Worm (Caenorhabditis elegans) whole organism, L2 larva: ENCODE measurements around the gene F09E5.16.

Experiments
- C34F6.9 ChIP-seq: fragments of 150-350 bp; optimal IDR thresholded peaks from 2 replicates; lab custom pipeline; 2014; ENCODE audit warnings: missing biosample characterization, missing genetic modification characterization
- F13H6.1 ChIP-seq: sonication (generic microtip); optimal IDR thresholded peaks from 2 replicates; lab custom pipeline; 2016; ENCODE audit warnings: missing genetic modification characterization, missing compliant biosample characterization
- R02D3.7 ChIP-seq: fragments of 150-350 bp; optimal IDR thresholded peaks from 2 replicates; lab custom pipeline; 2014; ENCODE audit warnings: missing biosample characterization, missing genetic modification characterization
- Y55F3AM.14 ChIP-seq: fragments of 200-800 bp; sonication (Bioruptor generic); optimal IDR thresholded peaks from 2 replicates; lab custom pipeline; 2018; ENCODE audit warnings: mild to moderate bottlenecking, missing genetic modification characterization, missing compliant biosample characterization
- ZK546.5 ChIP-seq: sonication (generic microtip); optimal IDR thresholded peaks from 2 replicates; lab custom pipeline; 2017; ENCODE audit warnings: missing biosample characterization, missing genetic modification characterization
- alr-1 ChIP-seq: fragments of 150-350 bp; optimal IDR thresholded peaks from 2 replicates; lab custom pipeline; 2014; ENCODE audit warnings: missing biosample characterization, missing genetic modification characterization
- aly-2 ChIP-seq: fragments of 150-350 bp; optimal IDR thresholded peaks from 2 replicates; lab custom pipeline; 2014; ENCODE audit warnings: missing biosample characterization, missing genetic modification characterization
- ama-1 ChIP-seq: fragments of 150-350 bp; optimal IDR thresholded peaks from 2 replicates; lab custom pipeline; 2018; ENCODE audit warnings: inconsistent platforms
- blmp-1 ChIP-seq: sonication (generic microtip); optimal IDR thresholded peaks from 2 replicates; lab custom pipeline; 2017; ENCODE audit warnings: missing genetic modification characterization, mild to moderate bottlenecking, missing compliant biosample characterization, antibody characterized with exemption, moderate library complexity; ENCODE audit not compliant: insufficient read depth
- ceh-16 ChIP-seq: fragments of 150-350 bp; optimal IDR thresholded peaks from 2 replicates; lab custom pipeline; 2014; ENCODE audit warnings: missing biosample characterization, missing genetic modification characterization
- ceh-82 ChIP-seq: fragments of 150-350 bp; optimal IDR thresholded peaks from 2 replicates; lab custom pipeline; 2014; ENCODE audit warnings: missing biosample characterization, missing genetic modification characterization
- crh-2 ChIP-seq: sonication (generic microtip); optimal IDR thresholded peaks from 2 replicates; lab custom pipeline; 2017; ENCODE audit warnings: missing biosample characterization, missing genetic modification characterization
- egl-27 ChIP-seq: sonication (generic microtip); optimal IDR thresholded peaks from 3 replicates; lab custom pipeline; 2017; ENCODE audit warnings: missing biosample characterization, missing genetic modification reagents, missing genetic modification characterization
- elt-1 ChIP-seq: fragments of 150-350 bp; optimal IDR thresholded peaks from 2 replicates; lab custom pipeline; 2014; ENCODE audit warnings: missing biosample characterization, missing genetic modification characterization
- elt-3 ChIP-seq: sonication (generic microtip); optimal IDR thresholded peaks from 2 replicates; lab custom pipeline; 2017; ENCODE audit warnings: missing biosample characterization, missing genetic modification characterization
- fos-1 ChIP-seq: fragments of 150-350 bp; optimal IDR thresholded peaks from 2 replicates; lab custom pipeline; 2014; ENCODE audit warnings: missing biosample characterization, missing genetic modification characterization
- gmeb-1 ChIP-seq: fragments of 150-350 bp; optimal IDR thresholded peaks from 2 replicates; lab custom pipeline; 2014; ENCODE audit warnings: missing biosample characterization, missing genetic modification characterization
- lin-11 ChIP-seq: fragments of 150-350 bp; sonication (generic microtip); optimal IDR thresholded peaks from 2 replicates; lab custom pipeline; 2014; ENCODE audit warnings: missing biosample characterization, missing genetic modification characterization, inconsistent platforms, mixed read lengths
- lin-13 ChIP-seq: fragments of 150-350 bp; optimal IDR thresholded peaks from 2 replicates; lab custom pipeline; 2014; ENCODE audit warnings: missing biosample characterization, missing genetic modification reagents, missing genetic modification characterization
- lin-39 ChIP-seq: fragments of 150-350 bp; optimal IDR thresholded peaks from 2 replicates; lab custom pipeline; 2014; ENCODE audit warnings: missing biosample characterization, missing genetic modification reagents, missing genetic modification characterization
- lsy-2 ChIP-seq, 2 experiments: fragments of 150-350 bp in 1 of 2; sonication (generic microtip) in 1 of 2; optimal IDR thresholded peaks; 2 replicates each; lab custom pipeline; 2014 to 2017; ENCODE audit warnings: missing biosample characterization in 2 of 2, missing genetic modification characterization in 2 of 2
- mab-5 ChIP-seq: fragments of 150-350 bp; optimal IDR thresholded peaks from 2 replicates; lab custom pipeline; 2014; ENCODE audit warnings: missing biosample characterization, missing genetic modification characterization
- mbf-1 ChIP-seq: sonication (generic microtip); optimal IDR thresholded peaks from 2 replicates; lab custom pipeline; 2017; ENCODE audit warnings: missing biosample characterization, missing genetic modification characterization
- mdl-1 ChIP-seq, 2 experiments: fragments of 150-350 bp in 1 of 2; sonication (generic microtip) in 1 of 2; optimal IDR thresholded peaks; 2 replicates each; lab custom pipeline; 2017; ENCODE audit warnings: missing biosample characterization in 2 of 2, missing genetic modification characterization in 2 of 2
- nhr-10 ChIP-seq: sonication (generic microtip); optimal IDR thresholded peaks from 2 replicates; lab custom pipeline; 2017; ENCODE audit warnings: missing biosample characterization, missing genetic modification characterization
- nhr-11 ChIP-seq: fragments of 150-350 bp; optimal IDR thresholded peaks from 2 replicates; lab custom pipeline; 2014; ENCODE audit warnings: missing biosample characterization, missing genetic modification characterization
- nhr-12 ChIP-seq: fragments of 150-350 bp; optimal IDR thresholded peaks from 2 replicates; lab custom pipeline; 2014; ENCODE audit warnings: missing biosample characterization, missing genetic modification characterization
- nhr-129 ChIP-seq: fragments of 150-350 bp; optimal IDR thresholded peaks from 2 replicates; lab custom pipeline; 2014; ENCODE audit warnings: missing biosample characterization, missing genetic modification characterization
- nhr-21 ChIP-seq: fragments of 150-350 bp; optimal IDR thresholded peaks from 2 replicates; lab custom pipeline; 2014; ENCODE audit warnings: missing biosample characterization, missing genetic modification characterization
- nhr-23 ChIP-seq: fragments of 150-350 bp; optimal IDR thresholded peaks from 2 replicates; lab custom pipeline; 2014; ENCODE audit warnings: missing biosample characterization, missing genetic modification reagents, missing genetic modification characterization
- nhr-237 ChIP-seq: fragments of 150-350 bp; optimal IDR thresholded peaks from 2 replicates; lab custom pipeline; 2014; ENCODE audit warnings: missing biosample characterization, missing genetic modification characterization
- nhr-25 ChIP-seq: fragments of 150-350 bp; sonication (generic microtip); optimal IDR thresholded peaks from 3 replicates; lab custom pipeline; 2014; ENCODE audit warnings: missing biosample characterization, missing genetic modification characterization
- nhr-6 ChIP-seq: fragments of 150-350 bp; optimal IDR thresholded peaks from 2 replicates; lab custom pipeline; 2014; ENCODE audit warnings: missing biosample characterization, missing genetic modification characterization
- peb-1 ChIP-seq: fragments of 150-350 bp; optimal IDR thresholded peaks from 2 replicates; lab custom pipeline; 2014; ENCODE audit warnings: missing biosample characterization, missing genetic modification characterization
- sem-4 ChIP-seq: fragments of 150-350 bp; optimal IDR thresholded peaks from 2 replicates; lab custom pipeline; 2014; ENCODE audit warnings: missing biosample characterization, missing genetic modification reagents, missing genetic modification characterization
- skn-1 ChIP-seq: sonication (generic microtip); optimal IDR thresholded peaks from 2 replicates; lab custom pipeline; 2017; ENCODE audit warnings: missing biosample characterization, missing genetic modification characterization
- sma-3 ChIP-seq: sonication (generic microtip); optimal IDR thresholded peaks from 2 replicates; lab custom pipeline; 2016; ENCODE audit warnings: missing genetic modification reagents, missing genetic modification characterization, missing compliant biosample characterization
- sma-9 ChIP-seq, 2 experiments: fragments of 150-350 bp in 1 of 2; sonication (generic microtip) in 1 of 2; optimal IDR thresholded peaks; 2 replicates each; lab custom pipeline; 2014 to 2016; ENCODE audit warnings: missing genetic modification characterization in 2 of 2, mild to moderate bottlenecking in 1 of 2, missing biosample characterization in 1 of 2, missing compliant biosample characterization in 1 of 2, missing genetic modification reagents in 1 of 2, moderate library complexity in 1 of 2
- snpc-4 ChIP-seq: fragments of 150-350 bp; optimal IDR thresholded peaks from 2 replicates; lab custom pipeline; 2014; ENCODE audit warnings: missing biosample characterization, missing genetic modification characterization
- unc-55 ChIP-seq: fragments of 150-350 bp; sonication (generic microtip); optimal IDR thresholded peaks from 3 replicates; lab custom pipeline; 2014; ENCODE audit warnings: missing biosample characterization, missing genetic modification reagents, missing genetic modification characterization
- unc-62 ChIP-seq: fragments of 150-350 bp; optimal IDR thresholded peaks from 2 replicates; lab custom pipeline; 2014; ENCODE audit warnings: missing biosample characterization, missing genetic modification reagents, missing genetic modification characterization
- zag-1 ChIP-seq: fragments of 150-350 bp; optimal IDR thresholded peaks from 2 replicates; lab custom pipeline; 2014; ENCODE audit warnings: missing biosample characterization, missing genetic modification characterization
- ztf-1 ChIP-seq: fragments of 200-800 bp; sonication (Bioruptor generic); conservative IDR thresholded peaks from 2 replicates; pipeline ENCODE4 v1.3.6; 2022; ENCODE audit warnings: missing genetic modification characterization, missing compliant biosample characterization
- ztf-11 ChIP-seq: sonication (generic microtip); optimal IDR thresholded peaks from 2 replicates; lab custom pipeline; 2017; ENCODE audit warnings: missing biosample characterization, missing genetic modification characterization
- ztf-4 ChIP-seq: fragments of 150-350 bp; optimal IDR thresholded peaks from 2 replicates; lab custom pipeline; 2014; ENCODE audit warnings: missing biosample characterization, missing genetic modification characterization

F09E5.16 gene

ce11 chrII:5336660-5337494 lies 28.7 kb downstream of the F09E5.16 start (continued):
- no peak for TF ChIP-seq nhr-23

DNA sequence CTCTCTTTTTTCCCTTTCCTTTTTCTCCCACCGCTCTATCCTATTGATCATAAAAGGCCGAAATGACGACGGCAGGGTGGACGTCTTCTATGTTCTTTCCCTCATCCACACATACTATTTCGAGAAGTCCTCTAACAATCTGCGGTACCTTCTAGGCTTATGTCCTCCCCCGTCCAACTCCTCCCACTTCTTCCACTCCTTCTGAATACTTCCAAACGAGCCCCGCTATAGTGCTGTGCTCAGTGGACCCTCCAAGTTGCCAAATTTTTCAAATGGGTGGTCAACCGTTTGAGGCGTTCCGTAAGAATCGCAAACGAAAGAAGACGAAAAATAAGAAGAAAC lies 29.5 kb downstream of the F09E5.16 start:
- TF ChIP-seq C34F6.9 (tag; lab: Kevin White, UChicago) = peak; percentile 78
- peak; percentile 49 for TF ChIP-seq sem-4
- peak; percentile 16 for TF ChIP-seq ama-1
- TF ChIP-seq egl-27 (tag; lab: Kevin White, UChicago) = no peak
- no peak for TF ChIP-seq R02D3.7 (tag; lab: Kevin White, UChicago)
- peak; percentile 79 for TF ChIP-seq nhr-129
- TF ChIP-seq Y55F3AM.14 (GFP tag; lab: Kevin White, UChicago) = peak; percentile 19
- TF ChIP-seq lin-11 = peak; percentile 77
- peak; percentile 61 for TF ChIP-seq zag-1 (tag; lab: Kevin White, UChicago)
- no peak for TF ChIP-seq mbf-1 (tag; lab: Kevin White, UChicago)
- TF ChIP-seq nhr-6 (tag; lab: Kevin White, UChicago) = peak; percentile 1
- TF ChIP-seq unc-55 (GFP tag; lab: Kevin White, UChicago) = peak; percentile 84
- TF ChIP-seq nhr-10 (tag; lab: Kevin White, UChicago) = no peak
- peak; percentile 79 for TF ChIP-seq F13H6.1
- TF ChIP-seq lsy-2 (tag; optimal IDR thresholded peaks at IDR 0.05; lab: Kevin White, UChicago) = peak in 1 of 2 experiments; percentile 60
- TF ChIP-seq nhr-21 (tag; lab: Kevin White, UChicago) = no peak
- TF ChIP-seq fos-1 (tag; lab: Kevin White, UChicago) = peak; percentile 92
- no peak for TF ChIP-seq nhr-237
- TF ChIP-seq nhr-23 = no peak
- TF ChIP-seq blmp-1 (tag; lab: Kevin White, UChicago) = peak; percentile 64
- TF ChIP-seq sma-9 (GFP tag; optimal IDR thresholded peaks at IDR 0.05; lab: Kevin White, UChicago) = peak; percentile 73
- TF ChIP-seq sma-9 (tag; optimal IDR thresholded peaks at IDR 0.05; lab: Kevin White, UChicago) = no peak
- TF ChIP-seq nhr-11 = no peak
- no peak for TF ChIP-seq ztf-1 (GFP tag; lab: Robert Waterston, UW)
- peak; percentile 42 for TF ChIP-seq mab-5 (tag; lab: Kevin White, UChicago)

ce11 chrII:5335370-5336034 lies 30.0 kb downstream of the F09E5.16 start:
- TF ChIP-seq elt-3 (tag; lab: Kevin White, UChicago) (no peak), alr-1 (tag; lab: Kevin White, UChicago) (no peak), lin-39 (tag; lab: Kevin White, UChicago) (no peak), nhr-129 (no peak), nhr-21 (tag; lab: Kevin White, UChicago) (peak; percentile 64), mbf-1 (tag; lab: Kevin White, UChicago) (no peak), unc-62 (GFP tag; lab: Kevin White, UChicago) (no peak), elt-1 (tag; lab: Kevin White, UChicago) (no peak), Y55F3AM.14 (GFP tag; lab: Kevin White, UChicago) (no peak), peb-1 (tag; lab: Kevin White, UChicago) (no peak), ztf-11 (no peak), snpc-4 (tag; lab: Kevin White, UChicago) (no peak), skn-1 (tag; lab: Kevin White, UChicago) (no peak), lin-13 (GFP tag; lab: Kevin White, UChicago) (no peak), sma-9 (GFP tag; optimal IDR thresholded peaks at IDR 0.05; lab: Kevin White, UChicago) (peak; percentile 27), sma-9 (tag; optimal IDR thresholded peaks at IDR 0.05; lab: Kevin White, UChicago) (no peak), nhr-23 (no peak), sem-4 (no peak), ceh-16 (tag; lab: Kevin White, UChicago) (no peak), gmeb-1 (tag; lab: Kevin White, UChicago) (no peak), F13H6.1 (no peak), C34F6.9 (tag; lab: Kevin White, UChicago) (no peak), lsy-2 (tag; optimal IDR thresholded peaks at IDR 0.05; lab: Kevin White, UChicago) (no peak), blmp-1 (tag; lab: Kevin White, UChicago) (no peak), ZK546.5 (tag; lab: Kevin White, UChicago) (no peak), ztf-1 (GFP tag; lab: Robert Waterston, UW) (no peak), unc-55 (GFP tag; lab: Kevin White, UChicago) (peak; percentile 64), mdl-1 (tag; optimal IDR thresholded peaks at IDR 0.05; lab: Kevin White, UChicago) (no peak), ceh-82 (tag; lab: Kevin White, UChicago) (no peak), sma-3 (GFP tag; lab: Kevin White, UChicago) (no peak), aly-2 (tag; lab: Kevin White, UChicago) (no peak), nhr-12 (no peak), fos-1 (tag; lab: Kevin White, UChicago) (peak; percentile 41), crh-2 (peak; percentile 60), ztf-4 (tag; lab: Kevin White, UChicago) (no peak), nhr-6 (tag; lab: Kevin White, UChicago) (no peak), lin-11 (no peak), nhr-237 (no peak), nhr-25 (tag; lab: Kevin White, UChicago) (no peak), nhr-11 (no peak), mab-5 (tag; lab: Kevin White, UChicago) (peak; percentile 13)
